Fruit fly (Drosophila melanogaster) whole organism, embryonic: Measurements from ENCODE around the gene Dhc62B.
A peak's percentile ranks its signal among the peaks of the same experiment; 100 is the strongest.

ENCODE experiments used
- Aef1 ChIP-seq: fragments of 200-800 bp; sonication (Bioruptor generic); IDR thresholded peaks from 3 replicates; pipeline ENCODE4 v1.3.6; 2022; ENCODE audit warnings: missing biosample characterization, missing genetic modification characterization
- CG10366 ChIP-seq: fragments of 200-800 bp; sonication (Bioruptor generic); IDR thresholded peaks from 2 replicates; pipeline ENCODE4 v1.3.6; 2022; ENCODE audit warnings: missing biosample characterization, missing genetic modification characterization
- CG10654 ChIP-seq: fragments of 200-800 bp; sonication (Bioruptor generic); optimal IDR thresholded peaks from 2 replicates; lab custom pipeline; 2016; ENCODE audit warnings: missing biosample characterization, missing genetic modification characterization
- CG10979 ChIP-seq: fragments of 200-800 bp; sonication (Bioruptor generic); optimal IDR thresholded peaks from 2 replicates; lab custom pipeline; 2018; ENCODE audit warnings: missing biosample characterization, mild to moderate bottlenecking, missing genetic modification characterization, moderate library complexity
- CG14667 ChIP-seq: fragments of 200-800 bp; sonication (Bioruptor generic); IDR thresholded peaks from 2 replicates; pipeline ENCODE4 v1.3.6; 2022; ENCODE audit warnings: missing biosample characterization, missing genetic modification characterization
- CG14710 ChIP-seq: fragments of 200-800 bp; sonication (Bioruptor generic); optimal IDR thresholded peaks from 3 replicates; lab custom pipeline; 2019; ENCODE audit warnings: missing biosample characterization, mild to moderate bottlenecking, missing genetic modification characterization, moderate library complexity
- CG16813 ChIP-seq: fragments of 200-800 bp; sonication (Bioruptor generic); IDR thresholded peaks from 3 replicates; pipeline ENCODE4 v1.3.6; 2022; ENCODE audit warnings: missing biosample characterization, missing genetic modification characterization; ENCODE audit not compliant: partially characterized antibody
- CG17186 ChIP-seq: fragments of 200-800 bp; sonication (Bioruptor generic); optimal IDR thresholded peaks from 3 replicates; lab custom pipeline; 2017; ENCODE audit warnings: missing biosample characterization, missing genetic modification reagents, missing genetic modification characterization
- CG17568 ChIP-seq: fragments of 200-800 bp; sonication (Bioruptor generic); optimal IDR thresholded peaks from 2 replicates; lab custom pipeline; 2018; ENCODE audit warnings: missing biosample characterization, mild to moderate bottlenecking, missing genetic modification characterization, moderate library complexity
- CG17829 ChIP-seq: fragments of 200-800 bp; optimal IDR thresholded peaks from 2 replicates; lab custom pipeline; 2019; ENCODE audit warnings: missing biosample characterization, mild to moderate bottlenecking, missing genetic modification characterization, moderate library complexity
- CG2120 ChIP-seq: fragments of 200-800 bp; sonication (Bioruptor generic); optimal IDR thresholded peaks from 3 replicates; lab custom pipeline; 2016; ENCODE audit warnings: missing biosample characterization, missing genetic modification characterization
- CG2129 ChIP-seq: fragments of 200-800 bp; sonication (Bioruptor generic); IDR thresholded peaks from 2 replicates; pipeline ENCODE4 v1.3.6; 2022; ENCODE audit warnings: missing biosample characterization, missing genetic modification characterization; ENCODE audit not compliant: partially characterized antibody
- CG2712 ChIP-seq: fragments of 200-800 bp; optimal IDR thresholded peaks from 3 replicates; lab custom pipeline; 2019; ENCODE audit warnings: missing biosample characterization, mild to moderate bottlenecking, missing genetic modification characterization, moderate library complexity
- CG30431 ChIP-seq: fragments of 200-800 bp; sonication (Bioruptor generic); optimal IDR thresholded peaks from 2 replicates; lab custom pipeline; 2017; ENCODE audit warnings: missing biosample characterization, missing genetic modification characterization
- CG3726 ChIP-seq: fragments of 200-800 bp; sonication (Bioruptor generic); IDR thresholded peaks from 3 replicates; pipeline ENCODE4, ENCODE4 v1.3.6; 2022; ENCODE audit warnings: missing biosample characterization, missing genetic modification characterization
- CG4617 ChIP-seq: fragments of 200-800 bp; sonication (Bioruptor generic); optimal IDR thresholded peaks from 3 replicates; lab custom pipeline; 2016; ENCODE audit warnings: missing biosample characterization, missing genetic modification characterization, borderline replicate concordance
- CG6765 ChIP-seq: fragments of 200-800 bp; sonication (Bioruptor generic); optimal IDR thresholded peaks from 3 replicates; lab custom pipeline; 2017; ENCODE audit warnings: missing biosample characterization, mild to moderate bottlenecking, missing genetic modification characterization
- CHES-1-like ChIP-seq: fragments of 200-800 bp; sonication (Bioruptor generic); optimal IDR thresholded peaks from 2 replicates; lab custom pipeline; 2016; ENCODE audit warnings: missing biosample characterization, missing genetic modification characterization
- Camta ChIP-seq: fragments of 200-800 bp; sonication (Bioruptor generic); optimal IDR thresholded peaks from 2 replicates; lab custom pipeline; 2016; ENCODE audit warnings: missing biosample characterization, missing genetic modification characterization
- D19B ChIP-seq: fragments of 200-800 bp; sonication (Bioruptor generic); optimal IDR thresholded peaks from 2 replicates; lab custom pipeline; 2017; ENCODE audit warnings: missing biosample characterization, mild to moderate bottlenecking, missing genetic modification characterization
- Dfd ChIP-seq, 2 experiments: fragments of >200 bp; optimal IDR thresholded peaks; 2 replicates each; lab custom pipeline; 2017; ENCODE audit warnings: missing biosample characterization in 2 of 2, missing genetic modification characterization in 2 of 2
- Dip3 ChIP-seq: fragments of 200-800 bp; sonication (Bioruptor generic); optimal IDR thresholded peaks from 3 replicates; lab custom pipeline; 2016; ENCODE audit warnings: missing biosample characterization, missing genetic modification characterization
- Doc3 ChIP-seq: fragments of 200-800 bp; sonication (Bioruptor generic); IDR thresholded peaks from 3 replicates; pipeline ENCODE4 v1.3.6; 2022; ENCODE audit warnings: missing biosample characterization, missing genetic modification characterization; ENCODE audit not compliant: partially characterized antibody
- Dref ChIP-seq: fragments of 200-800 bp; sonication (Bioruptor generic); IDR thresholded peaks from 2 replicates; pipeline ENCODE4 v1.3.6; 2022; ENCODE audit warnings: missing biosample characterization, missing genetic modification characterization
- E2f1 ChIP-seq: fragments of 200-800 bp; sonication (Bioruptor generic); IDR thresholded peaks from 2 replicates; pipeline ENCODE4 v1.3.6; 2022; ENCODE audit warnings: missing biosample characterization, missing genetic modification characterization
- Elba2 ChIP-seq: fragments of 200-800 bp; sonication (Bioruptor generic); optimal IDR thresholded peaks from 3 replicates; lab custom pipeline; 2016; ENCODE audit warnings: missing biosample characterization, missing genetic modification characterization
- HLH4C ChIP-seq: fragments of 200-800 bp; sonication (Bioruptor generic); IDR thresholded peaks from 3 replicates; pipeline ENCODE4 v1.3.6; 2022; ENCODE audit warnings: missing biosample characterization, missing genetic modification characterization; ENCODE audit not compliant: partially characterized antibody
- HLH54F ChIP-seq: fragments of 200-800 bp; sonication (Bioruptor generic); optimal IDR thresholded peaks from 3 replicates; lab custom pipeline; 2016; ENCODE audit warnings: missing biosample characterization, missing genetic modification characterization
- Hr51 ChIP-seq, 2 experiments: fragments of 200-800 bp; sonication (Bioruptor generic); optimal IDR thresholded peaks; 2 replicates in 1 of 2; 3 replicates in 1 of 2; lab custom pipeline; 2016 to 2018; ENCODE audit warnings: missing biosample characterization in 2 of 2, missing genetic modification characterization in 2 of 2, mild to moderate bottlenecking in 1 of 2, moderate library complexity in 1 of 2
- Oaz ChIP-seq: fragments of 200-800 bp; sonication (Bioruptor generic); IDR thresholded peaks from 2 replicates; pipeline ENCODE4 v1.3.6; 2022; ENCODE audit warnings: missing biosample characterization, missing genetic modification characterization
- Ptx1 ChIP-seq: fragments of 200-800 bp; sonication (Bioruptor generic); IDR thresholded peaks from 2 replicates; pipeline ENCODE4 v1.3.6; 2022; ENCODE audit warnings: missing biosample characterization, missing genetic modification characterization
- Scr ChIP-seq: fragments of 200-800 bp; sonication (Bioruptor generic); IDR thresholded peaks from 2 replicates; pipeline ENCODE4 v1.3.6; 2022; ENCODE audit warnings: missing biosample characterization, missing genetic modification characterization; ENCODE audit not compliant: partially characterized antibody
- Ssrp ChIP-seq: fragments of 200-800 bp; sonication (Bioruptor generic); optimal IDR thresholded peaks from 2 replicates; lab custom pipeline; 2018; ENCODE audit warnings: missing biosample characterization, mild to moderate bottlenecking, missing genetic modification characterization, moderate library complexity
- ash1 ChIP-seq: fragments of 200-800 bp; sonication (Bioruptor generic); optimal IDR thresholded peaks from 2 replicates; lab custom pipeline; 2018; ENCODE audit warnings: missing biosample characterization, mild to moderate bottlenecking, missing genetic modification characterization
- bsh ChIP-seq, 2 experiments: fragments of 200-800 bp; sonication (Bioruptor generic); optimal IDR thresholded peaks; 2 replicates each; lab custom pipeline; 2017 to 2018; ENCODE audit warnings: mild to moderate bottlenecking in 2 of 2, missing biosample characterization in 2 of 2, missing genetic modification characterization in 2 of 2, moderate library complexity in 1 of 2
- caup ChIP-seq: fragments of 200-800 bp; sonication (Bioruptor generic); optimal IDR thresholded peaks from 3 replicates; lab custom pipeline; 2017; ENCODE audit warnings: missing biosample characterization, mild to moderate bottlenecking, missing genetic modification characterization, moderate library complexity; ENCODE audit not compliant: severe bottlenecking
- ci ChIP-seq: fragments of 200-800 bp; sonication (Bioruptor generic); IDR thresholded peaks from 3 replicates; pipeline ENCODE4 v1.3.6; 2022; ENCODE audit warnings: missing biosample characterization, missing genetic modification characterization
- fd64A ChIP-seq: fragments of 200-800 bp; sonication (Bioruptor generic); optimal IDR thresholded peaks from 3 replicates; lab custom pipeline; 2018; ENCODE audit warnings: missing biosample characterization, mild to moderate bottlenecking, missing genetic modification characterization
- hbn ChIP-seq: fragments of 200-800 bp; sonication (Bioruptor generic); IDR thresholded peaks from 2 replicates; pipeline ENCODE4 v1.3.6; 2022; ENCODE audit warnings: missing biosample characterization, missing genetic modification characterization; ENCODE audit not compliant: partially characterized antibody
- jing ChIP-seq: fragments of 200-800 bp; sonication (Bioruptor generic); optimal IDR thresholded peaks from 2 replicates; lab custom pipeline; 2018; ENCODE audit warnings: missing biosample characterization, mild to moderate bottlenecking, missing genetic modification characterization
- pan ChIP-seq, 4 experiments: fragments of >200 bp in 3 of 4; fragments of 200-800 bp in 1 of 4; sonication (Bioruptor generic) in 1 of 4; optimal IDR thresholded peaks in 3 of 4; IDR thresholded peaks in 1 of 4; 2 replicates each; pipeline versions ENCODE4 v1.3.6 to Lab custom; 2017 to 2022; ENCODE audit warnings: missing biosample characterization in 2 of 4, missing genetic modification characterization in 2 of 4, mixed read lengths in 1 of 4
- phol ChIP-seq: fragments of 200-800 bp; sonication (Bioruptor generic); optimal IDR thresholded peaks from 3 replicates; lab custom pipeline; 2018; ENCODE audit warnings: missing biosample characterization, mild to moderate bottlenecking, missing genetic modification characterization, moderate library complexity
- pum ChIP-seq: fragments of 200-800 bp; sonication (Bioruptor generic); optimal IDR thresholded peaks from 2 replicates; lab custom pipeline; 2016; ENCODE audit warnings: missing biosample characterization, missing genetic modification characterization
- salm ChIP-seq: fragments of 200-800 bp; sonication (Bioruptor generic); optimal IDR thresholded peaks from 2 replicates; lab custom pipeline; 2018; ENCODE audit warnings: missing biosample characterization, mild to moderate bottlenecking, missing genetic modification characterization
- sd ChIP-seq: fragments of 200-800 bp; sonication (Bioruptor generic); optimal IDR thresholded peaks from 3 replicates; lab custom pipeline; 2018; ENCODE audit warnings: missing biosample characterization, mild to moderate bottlenecking, missing genetic modification characterization, moderate library complexity
- trem ChIP-seq: fragments of 200-800 bp; optimal IDR thresholded peaks from 3 replicates; lab custom pipeline; 2019; ENCODE audit warnings: missing biosample characterization, mild to moderate bottlenecking, missing genetic modification characterization, moderate library complexity
- twi ChIP-seq: fragments of 200-800 bp; optimal IDR thresholded peaks from 2 replicates; lab custom pipeline; 2019; ENCODE audit warnings: missing biosample characterization, mild to moderate bottlenecking, missing genetic modification characterization, moderate library complexity
- wdn ChIP-seq: fragments of 200-800 bp; sonication (Bioruptor generic); IDR thresholded peaks from 2 replicates; pipeline ENCODE4 v1.3.6; 2022; ENCODE audit warnings: missing biosample characterization, missing genetic modification characterization
- zf30C ChIP-seq: fragments of 200-800 bp; sonication (Bioruptor generic); optimal IDR thresholded peaks from 3 replicates; lab custom pipeline; 2018; ENCODE audit warnings: missing biosample characterization, mild to moderate bottlenecking, missing genetic modification characterization

Dhc62B gene

DNA sequence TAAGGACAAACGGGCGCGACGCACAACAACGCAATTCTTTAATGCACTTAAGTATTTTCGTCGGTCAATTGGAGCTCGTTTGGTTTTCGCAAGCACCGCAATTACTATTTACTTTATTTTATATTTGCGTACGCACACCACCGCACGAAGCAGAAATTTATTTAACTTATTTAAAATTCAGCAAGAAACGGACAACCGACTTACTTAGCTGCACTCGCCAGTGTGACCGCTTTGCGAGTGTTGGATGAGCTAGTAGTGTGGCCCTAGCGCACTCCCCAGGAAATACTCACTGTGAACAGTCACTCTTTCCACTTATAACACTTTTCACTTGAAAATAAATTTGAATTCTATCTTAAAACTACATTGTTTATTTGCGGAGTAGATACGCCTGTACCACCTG is 40.7 kb downstream of the Dhc62B start, which contains the start of gene drpr (continued):
- no peak for TF ChIP-seq bsh (GFP tag; optimal IDR thresholded peaks at IDR 0.05; lab: Kevin White, UChicago)
- peak; percentile 34 for TF ChIP-seq Dref (GFP tag; lab: Robert Waterston, UW)
- no peak for TF ChIP-seq CG2129 (GFP tag; lab: Robert Waterston, UW)
- TF ChIP-seq Ssrp (tag; lab: Kevin White, UChicago), result no peak
- TF ChIP-seq salm (tag; lab: Kevin White, UChicago), result no peak
- no peak for TF ChIP-seq pan (optimal IDR thresholded peaks at IDR 0.05; lab: Kevin White, UChicago)
- no peak for TF ChIP-seq pan (GFP tag; optimal IDR thresholded peaks at IDR 0.05 in 1 of 2, IDR thresholded peaks at IDR 0.05 in 1 of 2)
- peak; percentile 19 for TF ChIP-seq CHES-1-like (GFP tag; lab: Kevin White, UChicago)
- TF ChIP-seq wdn (GFP tag; lab: Robert Waterston, UW), result no peak
- peak; percentile 74 for TF ChIP-seq CG14710
- TF ChIP-seq sd (tag; lab: Kevin White, UChicago), result no peak
- no peak for TF ChIP-seq Dfd (GFP tag; optimal IDR thresholded peaks at IDR 0.05; lab: Kevin White, UChicago)
- peak; percentile 54 for TF ChIP-seq trem (tag; lab: Kevin White, UChicago)
- TF ChIP-seq CG17829, result peak; percentile 58
- TF ChIP-seq CG6765 (GFP tag; lab: Kevin White, UChicago), result peak; percentile 48
- no peak for TF ChIP-seq Aef1 (GFP tag; lab: Robert Waterston, UW)
- TF ChIP-seq fd64A (GFP tag; lab: Kevin White, UChicago), result no peak
- TF ChIP-seq CG17568 (GFP tag; lab: Kevin White, UChicago), result peak; percentile 73
- 0 out of 3 replicates have a peak, but pooled peaks have one; percentile 38 for TF ChIP-seq CG16813
- TF ChIP-seq Ptx1 (GFP tag; lab: Robert Waterston, UW), result no peak
- peak; percentile 21 for TF ChIP-seq caup (GFP tag; lab: Kevin White, UChicago)
- TF ChIP-seq CG4617 (GFP tag; lab: Kevin White, UChicago), result peak; percentile 60
- no peak for TF ChIP-seq CG10654 (GFP tag; lab: Kevin White, UChicago)
- TF ChIP-seq pum (GFP tag; lab: Kevin White, UChicago), result no peak
- TF ChIP-seq CG3726, result no peak
- TF ChIP-seq ci (GFP tag; lab: Robert Waterston, UW), result peak; percentile 61; the same call in 2 of the 3 replicates
- no peak for TF ChIP-seq jing
- TF ChIP-seq E2f1 (GFP tag; lab: Robert Waterston, UW), result no peak
- TF ChIP-seq twi (tag; lab: Kevin White, UChicago), result no peak
- TF ChIP-seq CG30431 (GFP tag; lab: Kevin White, UChicago), result no peak
- peak; percentile 11 for TF ChIP-seq CG17186 (GFP tag; lab: Kevin White, UChicago)
- peak; percentile 21; the same call in 1 of the 2 replicates for TF ChIP-seq Scr (GFP tag; lab: Robert Waterston, UW)
- TF ChIP-seq Hr51 (GFP tag; optimal IDR thresholded peaks at IDR 0.05; lab: Kevin White, UChicago), result no peak
- TF ChIP-seq CG10979 (tag; lab: Kevin White, UChicago), result peak; percentile 20
- no peak for TF ChIP-seq Doc3
- TF ChIP-seq Oaz, result no peak
- TF ChIP-seq HLH4C (GFP tag; lab: Robert Waterston, UW), result 0 out of 3 replicates have a peak, but pooled peaks have one; percentile 35
- no peak for TF ChIP-seq ash1 (GFP tag; lab: Kevin White, UChicago)
- TF ChIP-seq CG2120 (GFP tag; lab: Kevin White, UChicago), result peak; percentile 7
- TF ChIP-seq Camta (GFP tag; lab: Kevin White, UChicago), result no peak
- peak; percentile 20 for TF ChIP-seq phol (tag; lab: Kevin White, UChicago)
- no peak for TF ChIP-seq CG10366 (GFP tag; lab: Robert Waterston, UW)
- no peak for TF ChIP-seq hbn
- TF ChIP-seq Elba2 (GFP tag; lab: Kevin White, UChicago), result no peak
- no peak for TF ChIP-seq CG14667 (GFP tag; lab: Robert Waterston, UW)
- peak; percentile 23 for TF ChIP-seq zf30C (GFP tag; lab: Kevin White, UChicago)
- TF ChIP-seq HLH54F (GFP tag; lab: Kevin White, UChicago), result no peak
- peak; percentile 46 for TF ChIP-seq CG2712 (tag; lab: Kevin White, UChicago)
- no peak for TF ChIP-seq D19B (GFP tag; lab: Kevin White, UChicago)
- TF ChIP-seq Dip3 (GFP tag; lab: Kevin White, UChicago), result no peak
